Fruit fly (Drosophila melanogaster) whole organism: ENCODE data around the gene Alp12.

Experiments
- CG8478 ChIP-seq: fragments of >200 bp; optimal IDR thresholded peaks from 2 replicates; lab custom pipeline; 2018; ENCODE audit warnings: inconsistent platforms
- EcR ChIP-seq, 2 experiments: fragments of >200 bp; optimal IDR thresholded peaks; 2 replicates each; lab custom pipeline; 2017; ENCODE audit warnings: missing biosample characterization in 2 of 2, missing genetic modification characterization in 2 of 2, missing genetic modification reagents in 2 of 2
- pan ChIP-seq: fragments of >200 bp; optimal IDR thresholded peaks from 2 replicates; lab custom pipeline; 2017
- psq ChIP-seq: fragments of >200 bp; optimal IDR thresholded peaks from 2 replicates; lab custom pipeline; 2017
- usp ChIP-seq: fragments of >200 bp; optimal IDR thresholded peaks from 2 replicates; lab custom pipeline; 2017; ENCODE audit warnings: missing biosample characterization, missing genetic modification characterization, mixed read lengths

DNA sequence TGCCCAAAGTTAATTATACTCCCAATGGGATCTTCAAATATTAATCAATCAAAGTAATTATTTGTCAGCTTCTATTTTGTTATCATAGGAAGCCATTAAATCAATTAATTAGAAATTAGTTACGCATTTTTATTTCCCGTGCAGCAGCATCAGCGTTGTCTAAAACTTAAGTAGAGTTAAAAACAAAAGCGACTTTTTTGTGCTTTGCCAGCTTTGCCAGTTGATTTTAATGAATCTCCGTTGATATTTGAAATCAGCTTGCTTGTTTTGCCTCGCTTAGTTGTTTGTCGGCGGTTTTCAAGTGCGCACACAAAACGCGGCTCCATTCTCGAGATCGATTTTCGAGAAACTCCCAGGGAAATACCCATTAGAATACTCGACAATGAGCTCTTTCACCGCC is 43.2 kb upstream of the Alp12 start, which contains the start of gene CG17350:
- TF ChIP-seq usp (GFP tag; lab: Kevin White, UChicago) (no peak), EcR (GFP tag; optimal IDR thresholded peaks at IDR 0.05; lab: Kevin White, UChicago) (no peak), pan (lab: Kevin White, UChicago) (no peak), psq (no peak), CG8478 (lab: Kevin White, UChicago) (no peak)
